Fruit fly (Drosophila melanogaster): ENCODE data around the gene CG11927.

Gene CG11927

DNA sequence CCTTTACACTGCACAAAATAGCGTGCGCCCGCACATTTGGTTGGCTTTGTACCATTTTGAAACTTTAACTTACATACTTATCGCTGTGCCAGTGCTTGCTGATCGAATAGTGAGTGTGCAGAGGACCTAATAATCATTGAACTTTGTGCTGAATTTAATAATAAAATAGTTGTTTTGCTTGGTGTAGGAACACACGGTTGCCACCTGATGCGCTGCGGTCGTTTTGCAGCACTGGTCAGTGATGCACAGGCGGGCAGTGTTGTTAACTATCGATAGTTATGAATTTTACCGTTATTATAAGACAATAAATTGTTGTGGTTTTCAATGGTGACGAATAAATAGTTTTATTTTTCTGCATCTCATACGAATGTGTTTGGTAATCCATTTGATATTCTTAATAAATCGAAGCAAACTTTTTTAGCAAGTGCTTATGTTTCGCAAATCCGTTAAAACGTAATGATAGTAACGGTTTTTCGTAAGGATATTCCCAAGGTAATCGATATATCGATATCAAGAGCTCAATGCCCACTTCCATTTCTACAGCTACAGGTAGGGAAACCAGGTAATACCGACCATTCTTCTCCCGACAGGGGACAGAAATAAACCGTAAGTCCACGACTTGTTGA lies 9.7 kb upstream of the CG11927 start, which contains the start of the genes tank and CG12194 (continued):
- TF ChIP-seq Xrp1 (GFP tag; IDR thresholded peaks at IDR 0.05) (peak; percentile 100), CG10147 (GFP tag; optimal IDR thresholded peaks at IDR 0.05) (peak; percentile 95), CG14860 (GFP tag; IDR thresholded peaks at IDR 0.05; ENCODE audit: partially characterized antibody) (peak; percentile 74), otp (GFP tag; IDR thresholded peaks at IDR 0.05) (peak; percentile 99), unpg (GFP tag; optimal IDR thresholded peaks at IDR 0.05) (peak; percentile 99), gcm (GFP tag; optimal IDR thresholded peaks at IDR 0.05) (peak; percentile 98), cwo (GFP tag; optimal IDR thresholded peaks at IDR 0.05) (peak; percentile 96), HmgZ (tag; optimal IDR thresholded peaks at IDR 0.05) (peak; percentile 99), Ets65A (GFP tag) (peak; percentile 100), pros (GFP tag; optimal IDR thresholded peaks at IDR 0.05) (no peak), psq (GFP tag; optimal IDR thresholded peaks at IDR 0.05) (peak; percentile 95), ttk (GFP tag; IDR thresholded peaks at IDR 0.05) (peak; percentile 100), oc (tag; optimal IDR thresholded peaks at IDR 0.05) (peak; percentile 99), CG10543 (GFP tag; optimal IDR thresholded peaks at IDR 0.05) (peak; percentile 81), Fer1 (GFP tag; optimal IDR thresholded peaks at IDR 0.05) (peak; percentile 98), CG6175 (GFP tag; IDR thresholded peaks at IDR 0.05) (peak; percentile 98), CG31388 (GFP tag; optimal IDR thresholded peaks at IDR 0.05) (peak; percentile 98), ems (GFP tag; optimal IDR thresholded peaks at IDR 0.05) (peak; percentile 99), CG8290 (GFP tag; optimal IDR thresholded peaks at IDR 0.05) (peak; percentile 97), CG8290 (tag; optimal IDR thresholded peaks at IDR 0.05) (peak; percentile 89 to 100), Dad (GFP tag; optimal IDR thresholded peaks at IDR 0.05) (peak; percentile 99), Optix (GFP tag; IDR thresholded peaks at IDR 0.05) (peak; percentile 100), jumu (GFP tag; optimal IDR thresholded peaks at IDR 0.05) (peak; percentile 99), Pdp1 (GFP tag; optimal IDR thresholded peaks at IDR 0.05) (peak; percentile 98 to 99), CG4424 (GFP tag; optimal IDR thresholded peaks at IDR 0.05) (peak; percentile 99), CG14014 (GFP tag; IDR thresholded peaks at IDR 0.05) (peak; percentile 99), bcd (GFP tag; optimal IDR thresholded peaks at IDR 0.05) (peak; percentile 99), CG14965 (GFP tag; optimal IDR thresholded peaks at IDR 0.05; ENCODE audit: borderline replicate concordance) (peak; percentile 92), Adf1 (GFP tag; IDR thresholded peaks at IDR 0.05) (peak; percentile 86), CG3163 (GFP tag; optimal IDR thresholded peaks at IDR 0.05) (peak; percentile 94), CG16863 (GFP tag; optimal IDR thresholded peaks at IDR 0.05) (peak; percentile 99), CG9437 (GFP tag; optimal IDR thresholded peaks at IDR 0.05) (peak; percentile 99), CG10321 (GFP tag; IDR thresholded peaks at IDR 0.05) (peak; percentile 89), al (GFP tag; IDR thresholded peaks at IDR 0.05) (peak; percentile 98), Hand (GFP tag; optimal IDR thresholded peaks at IDR 0.05) (peak; percentile 94), ac (GFP tag; optimal IDR thresholded peaks at IDR 0.05) (peak; percentile 95), CG9215 (GFP tag; IDR thresholded peaks at IDR 0.05) (peak; percentile 97), CTCF (GFP tag; optimal IDR thresholded peaks at IDR 0.05) (peak; percentile 73), CrebB (tag; optimal IDR thresholded peaks at IDR 0.05) (peak; percentile 98), pzg (GFP tag; optimal IDR thresholded peaks at IDR 0.05) (peak; percentile 87), kay (GFP tag; optimal IDR thresholded peaks at IDR 0.05) (peak; percentile 98), lilli (GFP tag; optimal IDR thresholded peaks at IDR 0.05) (peak; percentile 99), CG15269 (tag; optimal IDR thresholded peaks at IDR 0.05) (peak; percentile 98), CG8388 (GFP tag; optimal IDR thresholded peaks at IDR 0.05) (peak; percentile 98), zfh1 (GFP tag; IDR thresholded peaks at IDR 0.05) (peak; percentile 100), H15 (GFP tag; IDR thresholded peaks at IDR 0.05) (peak; percentile 99), tup (GFP tag; optimal IDR thresholded peaks at IDR 0.05) (peak; percentile 99), org-1 (GFP tag; optimal IDR thresholded peaks at IDR 0.05) (peak; percentile 99), Meics (GFP tag; optimal IDR thresholded peaks at IDR 0.05) (peak; percentile 99), CG15073 (GFP tag; optimal IDR thresholded peaks at IDR 0.05) (peak; percentile 90), cato (GFP tag; optimal IDR thresholded peaks at IDR 0.05; ENCODE audit: borderline replicate concordance) (peak; percentile 99)
